Worm (Caenorhabditis elegans) whole organism, early embryonic: ENCODE results near the gene Y102A11A.9.
"Not testable (repeated sequence)": the region's sequence is repeated elsewhere in the genome, so short reads cannot be mapped to it uniquely, and the experiment has no call there.

Source experiments
- B0310.2 ChIP-seq: sonication (generic microtip); optimal IDR thresholded peaks from 2 replicates; lab custom pipeline; 2016; ENCODE audit warnings: mild to moderate bottlenecking, missing genetic modification characterization, missing compliant biosample characterization
- F13C5.2 ChIP-seq: sonication (generic microtip); optimal IDR thresholded peaks from 2 replicates; lab custom pipeline; 2017; ENCODE audit warnings: mild to moderate bottlenecking, missing genetic modification characterization, inconsistent platforms, missing compliant biosample characterization
- aly-1 ChIP-seq: sonication (generic microtip); optimal IDR thresholded peaks from 2 replicates; lab custom pipeline; 2016; ENCODE audit warnings: missing genetic modification characterization, missing compliant biosample characterization
- ama-1 ChIP-seq: fragments of 150-350 bp; optimal IDR thresholded peaks from 2 replicates; lab custom pipeline; 2014
- ceh-13 ChIP-seq: fragments of 200-800 bp; sonication (Bioruptor generic); optimal IDR thresholded peaks from 2 replicates; lab custom pipeline; 2018; ENCODE audit warnings: mild to moderate bottlenecking, missing genetic modification characterization, missing compliant biosample characterization
- ceh-36 ChIP-seq: sonication (generic microtip); optimal IDR thresholded peaks from 2 replicates; lab custom pipeline; 2016; ENCODE audit warnings: missing genetic modification characterization, inconsistent platforms, missing compliant biosample characterization
- ets-7 ChIP-seq: sonication (generic microtip); optimal IDR thresholded peaks from 2 replicates; lab custom pipeline; 2016; ENCODE audit warnings: missing genotype, missing genetic modification characterization, missing compliant biosample characterization
- flt-1 ChIP-seq: fragments of 200-800 bp; sonication (Bioruptor generic); IDR thresholded peaks from 2 replicates; pipeline ENCODE4 v1.3.6; 2022; ENCODE audit warnings: missing genetic modification characterization, missing compliant biosample characterization
- hmbx-1 ChIP-seq: sonication (generic microtip); optimal IDR thresholded peaks from 2 replicates; lab custom pipeline; 2016; ENCODE audit warnings: mild to moderate bottlenecking, missing genetic modification characterization, missing compliant biosample characterization
- hmg-4 ChIP-seq: fragments of 200-800 bp; sonication (Bioruptor generic); optimal IDR thresholded peaks from 2 replicates; lab custom pipeline; 2018; ENCODE audit warnings: mild to moderate bottlenecking, missing genetic modification characterization, missing compliant biosample characterization
- hnd-1 ChIP-seq: sonication (generic microtip); optimal IDR thresholded peaks from 2 replicates; lab custom pipeline; 2016; ENCODE audit warnings: missing genetic modification characterization, missing compliant biosample characterization
- pes-1 ChIP-seq: fragments of 200-800 bp; sonication (Bioruptor generic); IDR thresholded peaks from 2 replicates; pipeline ENCODE4 v1.3.6; 2022; ENCODE audit warnings: missing genetic modification reagents, missing genetic modification characterization, missing compliant biosample characterization
- scrt-1 ChIP-seq: fragments of 200-800 bp; sonication (Bioruptor generic); IDR thresholded peaks from 2 replicates; pipeline ENCODE4 v1.3.6; 2022; ENCODE audit warnings: missing genetic modification characterization, missing compliant biosample characterization
- sea-1 ChIP-seq: fragments of 200-800 bp; sonication (Bioruptor generic); conservative IDR thresholded peaks from 2 replicates; pipeline ENCODE4 v1.3.6; 2022; ENCODE audit warnings: missing genetic modification characterization, missing compliant biosample characterization
- tbx-11 ChIP-seq: fragments of 200-800 bp; sonication (Bioruptor generic); IDR thresholded peaks from 2 replicates; pipeline ENCODE4 v1.3.6; 2022; ENCODE audit warnings: missing genetic modification characterization, missing compliant biosample characterization
- tbx-37 ChIP-seq: fragments of 200-800 bp; sonication (Bioruptor generic); conservative IDR thresholded peaks from 2 replicates; pipeline ENCODE4 v1.3.6; 2022; ENCODE audit warnings: missing genetic modification reagents, missing genetic modification characterization, missing compliant biosample characterization
- tra-4 ChIP-seq: sonication (generic microtip); optimal IDR thresholded peaks from 2 replicates; lab custom pipeline; 2017; ENCODE audit warnings: missing genetic modification characterization, missing compliant biosample characterization

Y102A11A.9 gene

ce11 chrX:2021558-2021957 is 8.6 kb downstream of the Y102A11A.9 start:
- no peak for TF ChIP-seq flt-1 (GFP tag; lab: Robert Waterston, UW)

ce11 chrX:2026342-2026741 is 13.4 kb downstream of the Y102A11A.9 start, which contains the start of gene Y102A11A.2:
Gene Y102A11A.2 (plus strand): TSS chrX:2026642.
- not testable (repeated sequence) for TF ChIP-seq flt-1 (GFP tag; lab: Robert Waterston, UW); hmg-4; B0310.2

ce11 chrX:2030871-2031270 is 17.9 kb downstream of the Y102A11A.9 start:
- TF ChIP-seq pes-1 (GFP tag; lab: Robert Waterston, UW) (no peak), hmbx-1 (tag; lab: Kevin White, UChicago) (no peak), hnd-1 (no peak), flt-1 (GFP tag; lab: Robert Waterston, UW) (no peak), hmg-4 (no peak), ama-1 (lab: Kevin White, UChicago) (no peak), sea-1 (no peak), ceh-36 (tag; lab: Kevin White, UChicago) (no peak), tra-4 (no peak), tbx-11 (no peak), F13C5.2 (tag; lab: Kevin White, UChicago) (no peak), ceh-13 (no peak), B0310.2 (no peak), scrt-1 (GFP tag; lab: Robert Waterston, UW) (no peak), ets-7 (no peak), aly-1 (no peak)

- TF ChIP-seq ceh-13 (no peak), tbx-11 (no peak), F13C5.2 (tag; lab: Kevin White, UChicago) (no peak), ceh-36 (tag; lab: Kevin White, UChicago) (no peak), aly-1 (no peak), hmg-4 (no peak), hnd-1 (no peak), scrt-1 (GFP tag; lab: Robert Waterston, UW) (no peak), ama-1 (lab: Kevin White, UChicago) (no peak), sea-1 (no peak), tbx-37 (no peak), hmbx-1 (tag; lab: Kevin White, UChicago) (no peak), tra-4 (no peak), B0310.2 (no peak)
Observed at ce11 chrX:2031414-2031813, 18.5 kb downstream of the Y102A11A.9 start, which contains the start of gene Y102A11A.5. Gene Y102A11A.5 (minus strand): TSS chrX:2031588.

ce11 chrX:2035172-2035571 is 22.2 kb downstream of the Y102A11A.9 start, which contains the start of gene ergi-1:
Gene ergi-1 (minus strand): TSS chrX:2035272.
- TF ChIP-seq flt-1 (GFP tag; lab: Robert Waterston, UW) (no peak), aly-1 (no peak), tra-4 (no peak), scrt-1 (GFP tag; lab: Robert Waterston, UW) (no peak), ceh-36 (tag; lab: Kevin White, UChicago) (no peak), hnd-1 (no peak), hmg-4 (no peak)

- TF ChIP-seq ceh-13 (no peak), pes-1 (GFP tag; lab: Robert Waterston, UW) (no peak), tra-4 (no peak), hnd-1 (no peak)
Observed at ce11 chrX:2039358-2039757, 26.4 kb downstream of the Y102A11A.9 start, which contains the start of gene smex-2. Gene smex-2 (minus strand): TSS chrX:2039458.

- TF ChIP-seq tbx-37, result no peak
- TF ChIP-seq flt-1 (GFP tag; lab: Robert Waterston, UW), result no peak
- no peak for TF ChIP-seq F13C5.2 (tag; lab: Kevin White, UChicago)
- no peak for TF ChIP-seq ceh-13
- no peak for TF ChIP-seq hmbx-1 (tag; lab: Kevin White, UChicago)
- TF ChIP-seq pes-1 (GFP tag; lab: Robert Waterston, UW), result peak; percentile 32; the same call in 1 of the 2 replicates
- TF ChIP-seq ceh-36 (tag; lab: Kevin White, UChicago), result no peak
- TF ChIP-seq B0310.2, result no peak
Observed at ce11 chrX:2040877-2041276, 27.9 kb downstream of the Y102A11A.9 start.

ce11 chrX:2041448-2042138 is 28.6 kb downstream of the Y102A11A.9 start:
- TF ChIP-seq hnd-1, result no peak
- no peak for TF ChIP-seq aly-1
- TF ChIP-seq ceh-36 (tag; lab: Kevin White, UChicago), result no peak
- no peak for TF ChIP-seq tbx-11
- TF ChIP-seq hmg-4, result peak; percentile 24
- 0 out of 2 replicates have a peak, but pooled peaks have one; percentile 9 for TF ChIP-seq pes-1 (GFP tag; lab: Robert Waterston, UW)
- TF ChIP-seq ceh-13, result no peak

ce11 chrX:2042621-2043020 is 29.7 kb downstream of the Y102A11A.9 start:
- TF ChIP-seq aly-1 (no peak), hnd-1 (no peak), F13C5.2 (tag; lab: Kevin White, UChicago) (no peak), ceh-36 (tag; lab: Kevin White, UChicago) (no peak), sea-1 (no peak), pes-1 (GFP tag; lab: Robert Waterston, UW) (no peak), tbx-11 (peak; percentile 35; the same call in 1 of the 2 replicates), flt-1 (GFP tag; lab: Robert Waterston, UW) (no peak)
